Worm (Caenorhabditis elegans) whole organism, L1 larva: ENCODE results near the gene F19G12.8.

Source experiments
- C16A3.4 ChIP-seq: fragments of 150-350 bp; optimal IDR thresholded peaks from 2 replicates; lab custom pipeline; 2014; ENCODE audit warnings: missing biosample characterization, missing genetic modification characterization
- F16B12.6 ChIP-seq: fragments of 150-350 bp; optimal IDR thresholded peaks from 2 replicates; lab custom pipeline; 2014; ENCODE audit warnings: missing biosample characterization, missing genetic modification characterization
- Y116A8C.19 ChIP-seq: sonication (generic microtip); optimal IDR thresholded peaks from 2 replicates; lab custom pipeline; 2016; ENCODE audit warnings: missing compliant biosample characterization, missing genetic modification characterization, borderline replicate concordance
- aha-1 ChIP-seq: fragments of 150-350 bp; optimal IDR thresholded peaks from 2 replicates; lab custom pipeline; 2014; ENCODE audit warnings: missing biosample characterization, missing genetic modification characterization
- alr-1 ChIP-seq: fragments of 200-800 bp; sonication (Bioruptor generic); optimal IDR thresholded peaks from 2 replicates; lab custom pipeline; 2018; ENCODE audit warnings: borderline replicate concordance, mild to moderate bottlenecking, missing genetic modification characterization, missing compliant biosample characterization
- aly-2 ChIP-seq: fragments of 150-350 bp; optimal IDR thresholded peaks from 2 replicates; lab custom pipeline; 2014; ENCODE audit warnings: missing biosample characterization, missing genetic modification characterization
- blmp-1 ChIP-seq: fragments of 150-350 bp; optimal IDR thresholded peaks from 2 replicates; lab custom pipeline; 2014; ENCODE audit warnings: missing biosample characterization, missing genetic modification characterization
- ceh-63 ChIP-seq: fragments of 200-800 bp; sonication (Bioruptor generic); optimal IDR thresholded peaks from 2 replicates; lab custom pipeline; 2018; ENCODE audit warnings: mild to moderate bottlenecking, missing genetic modification characterization, missing compliant biosample characterization
- ceh-8 ChIP-seq: fragments of 200-800 bp; sonication (Bioruptor generic); optimal IDR thresholded peaks from 2 replicates; lab custom pipeline; 2018; ENCODE audit warnings: mild to moderate bottlenecking, missing genetic modification characterization, moderate library complexity, missing compliant biosample characterization
- ceh-88 ChIP-seq: fragments of 200-800 bp; sonication (Bioruptor generic); IDR thresholded peaks from 2 replicates; pipeline ENCODE4 v1.3.6; 2022; ENCODE audit warnings: missing genetic modification characterization, missing compliant biosample characterization
- ceh-90 ChIP-seq: sonication (generic microtip); optimal IDR thresholded peaks from 2 replicates; lab custom pipeline; 2016; ENCODE audit warnings: missing genetic modification characterization, missing compliant biosample characterization
- ces-1 ChIP-seq: fragments of 150-350 bp; optimal IDR thresholded peaks from 2 replicates; lab custom pipeline; 2014; ENCODE audit warnings: missing biosample characterization, missing genetic modification reagents, missing genetic modification characterization
- dpl-1 ChIP-seq, 3 experiments: fragments of 150-350 bp in 2 of 3; sonication (generic microtip) in 1 of 3; optimal IDR thresholded peaks; 2 replicates each; lab custom pipeline; 2014 to 2017; ENCODE audit warnings: missing biosample characterization in 3 of 3, missing genetic modification characterization in 3 of 3, missing genetic modification reagents in 3 of 3
- efl-1 ChIP-seq, 4 experiments: fragments of 150-350 bp; optimal IDR thresholded peaks in 3 of 4; peaks in 1 of 4; 1 replicate in 1 of 4; 2 replicates in 3 of 4; lab custom pipeline; 2014; ENCODE audit warnings: missing biosample characterization in 2 of 4, missing genetic modification characterization in 2 of 4, missing genetic modification reagents in 2 of 4
- efl-3 ChIP-seq: fragments of 200-800 bp; sonication (Bioruptor generic); optimal IDR thresholded peaks from 2 replicates; lab custom pipeline; 2018; ENCODE audit warnings: mild to moderate bottlenecking, missing genetic modification characterization, missing compliant biosample characterization
- elt-3 ChIP-seq, 6 experiments: fragments of 150-350 bp in 1 of 6; sonication (generic microtip); optimal IDR thresholded peaks; 2 replicates each; lab custom pipeline; 2017 to 2018; ENCODE audit warnings: missing biosample characterization in 6 of 6, missing genetic modification characterization in 6 of 6, inconsistent platforms in 1 of 6
- fkh-4 ChIP-seq: sonication (generic microtip); optimal IDR thresholded peaks from 2 replicates; lab custom pipeline; 2016; ENCODE audit warnings: missing compliant biosample characterization, missing genetic modification characterization, borderline replicate concordance
- fos-1 ChIP-seq: fragments of 150-350 bp; optimal IDR thresholded peaks from 2 replicates; lab custom pipeline; 2014; ENCODE audit warnings: missing biosample characterization, missing genetic modification characterization
- grh-1 ChIP-seq: fragments of 200-800 bp; sonication (Bioruptor generic); IDR thresholded peaks from 2 replicates; pipeline ENCODE4 v1.3.6; 2022; ENCODE audit warnings: missing genetic modification reagents, missing genetic modification characterization, missing compliant biosample characterization
- hpl-2 ChIP-seq: fragments of 150-350 bp; optimal IDR thresholded peaks from 2 replicates; lab custom pipeline; 2014; ENCODE audit warnings: missing biosample characterization, missing genetic modification reagents, missing genetic modification characterization
- irx-1 ChIP-seq: sonication (generic microtip); optimal IDR thresholded peaks from 2 replicates; lab custom pipeline; 2016; ENCODE audit warnings: missing genetic modification characterization, missing compliant biosample characterization
- isw-1 ChIP-seq: fragments of 200-800 bp; sonication (Bioruptor generic); IDR thresholded peaks from 2 replicates; pipeline ENCODE4 v1.3.6; 2022; ENCODE audit warnings: missing genetic modification characterization, missing compliant biosample characterization
- jun-1 ChIP-seq: fragments of 150-350 bp; optimal IDR thresholded peaks from 2 replicates; lab custom pipeline; 2014; ENCODE audit warnings: missing biosample characterization, missing genetic modification reagents, missing genetic modification characterization
- lin-14 ChIP-seq: fragments of 200-800 bp; sonication (Bioruptor generic); optimal IDR thresholded peaks from 2 replicates; lab custom pipeline; 2018; ENCODE audit warnings: mild to moderate bottlenecking, missing genetic modification characterization, moderate library complexity, missing compliant biosample characterization
- lin-15B ChIP-seq: fragments of 150-350 bp; sonication (generic microtip); optimal IDR thresholded peaks from 3 replicates; lab custom pipeline; 2014; ENCODE audit warnings: missing biosample characterization, missing genetic modification characterization
- lin-35 ChIP-seq, 2 experiments: fragments of 150-350 bp; optimal IDR thresholded peaks; 2 replicates each; lab custom pipeline; 2014; ENCODE audit warnings: missing biosample characterization in 2 of 2, missing genetic modification characterization in 2 of 2, missing genetic modification reagents in 2 of 2
- lin-39 ChIP-seq: fragments of 150-350 bp; optimal IDR thresholded peaks from 2 replicates; lab custom pipeline; 2014; ENCODE audit warnings: missing biosample characterization, missing genetic modification reagents, missing genetic modification characterization
- lir-3 ChIP-seq: sonication (generic microtip); optimal IDR thresholded peaks from 2 replicates; lab custom pipeline; 2016; ENCODE audit warnings: mild to moderate bottlenecking, missing genetic modification characterization, moderate library complexity, missing compliant biosample characterization; ENCODE audit not compliant: poor library complexity
- mdl-1 ChIP-seq, 2 experiments: fragments of 150-350 bp; optimal IDR thresholded peaks; 2 replicates each; lab custom pipeline; 2014 to 2017; ENCODE audit warnings: missing biosample characterization in 2 of 2, missing genetic modification characterization in 2 of 2, inconsistent platforms in 1 of 2
- mef-2 ChIP-seq: fragments of 150-350 bp; optimal IDR thresholded peaks from 2 replicates; lab custom pipeline; 2014; ENCODE audit warnings: missing biosample characterization, missing genetic modification characterization
- mep-1 ChIP-seq: fragments of 150-350 bp; optimal IDR thresholded peaks from 2 replicates; lab custom pipeline; 2014; ENCODE audit warnings: missing biosample characterization, missing genetic modification characterization
- nhr-11 ChIP-seq: fragments of 150-350 bp; optimal IDR thresholded peaks from 2 replicates; lab custom pipeline; 2014; ENCODE audit warnings: missing biosample characterization, missing genetic modification characterization
- nhr-19 ChIP-seq: fragments of 200-800 bp; sonication (Bioruptor generic); conservative IDR thresholded peaks from 2 replicates; pipeline ENCODE4 v1.3.6; 2022; ENCODE audit warnings: missing genetic modification characterization, missing compliant biosample characterization
- nhr-20 ChIP-seq: sonication (generic microtip); optimal IDR thresholded peaks from 2 replicates; lab custom pipeline; 2016; ENCODE audit warnings: mild to moderate bottlenecking, missing genetic modification characterization, missing compliant biosample characterization
- nhr-237 ChIP-seq: fragments of 150-350 bp; optimal IDR thresholded peaks from 2 replicates; lab custom pipeline; 2014; ENCODE audit warnings: missing biosample characterization, missing genetic modification characterization
- nhr-47 ChIP-seq: sonication (generic microtip); optimal IDR thresholded peaks from 2 replicates; lab custom pipeline; 2016; ENCODE audit warnings: mild to moderate bottlenecking, missing genetic modification characterization, moderate library complexity, missing compliant biosample characterization
- nhr-76 ChIP-seq: sonication (generic microtip); optimal IDR thresholded peaks from 2 replicates; lab custom pipeline; 2017; ENCODE audit warnings: missing biosample characterization, missing genetic modification characterization
- nhr-77 ChIP-seq: fragments of 150-350 bp; optimal IDR thresholded peaks from 2 replicates; lab custom pipeline; 2014; ENCODE audit warnings: missing biosample characterization, missing genetic modification characterization
- nhr-84 ChIP-seq: sonication (generic microtip); optimal IDR thresholded peaks from 2 replicates; lab custom pipeline; 2017; ENCODE audit warnings: missing biosample characterization, missing genetic modification characterization
- nhr-90 ChIP-seq: sonication (generic microtip); optimal IDR thresholded peaks from 2 replicates; lab custom pipeline; 2016; ENCODE audit warnings: mild to moderate bottlenecking, missing genetic modification characterization, missing compliant biosample characterization; ENCODE audit not compliant: poor library complexity
- pag-3 ChIP-seq: sonication (generic microtip); optimal IDR thresholded peaks from 2 replicates; lab custom pipeline; 2017; ENCODE audit warnings: missing genetic modification characterization, mild to moderate bottlenecking, missing compliant biosample characterization, antibody characterized with exemption, borderline replicate concordance; ENCODE audit not compliant: insufficient read depth
- pax-3 ChIP-seq: fragments of 200-800 bp; sonication (Bioruptor generic); optimal IDR thresholded peaks from 2 replicates; lab custom pipeline; 2018; ENCODE audit warnings: mild to moderate bottlenecking, missing genetic modification characterization, moderate library complexity, missing compliant biosample characterization
- skn-1 ChIP-seq: fragments of 150-350 bp; optimal IDR thresholded peaks from 2 replicates; lab custom pipeline; 2014; ENCODE audit warnings: missing biosample characterization, missing genetic modification characterization
- snpc-4 ChIP-seq: fragments of 150-350 bp; optimal IDR thresholded peaks from 2 replicates; lab custom pipeline; 2014; ENCODE audit warnings: missing biosample characterization, missing genetic modification characterization
- sptf-1 ChIP-seq: fragments of 150-350 bp; optimal IDR thresholded peaks from 2 replicates; lab custom pipeline; 2014; ENCODE audit warnings: missing biosample characterization, missing genetic modification characterization
- tlp-1 ChIP-seq: fragments of 150-350 bp; optimal IDR thresholded peaks from 2 replicates; lab custom pipeline; 2014; ENCODE audit warnings: missing biosample characterization, missing genetic modification characterization
- unc-130 ChIP-seq: fragments of 150-350 bp; optimal IDR thresholded peaks from 2 replicates; lab custom pipeline; 2017; ENCODE audit warnings: missing biosample characterization, missing genetic modification characterization, inconsistent platforms
- vab-15 ChIP-seq: sonication (generic microtip); optimal IDR thresholded peaks from 2 replicates; lab custom pipeline; 2017; ENCODE audit warnings: missing genotype, mild to moderate bottlenecking, missing genetic modification characterization, missing compliant biosample characterization
- zag-1 ChIP-seq: fragments of 150-350 bp; optimal IDR thresholded peaks from 2 replicates; lab custom pipeline; 2014; ENCODE audit warnings: missing biosample characterization, missing genetic modification characterization
- ztf-11 ChIP-seq, 2 experiments: sonication (generic microtip); optimal IDR thresholded peaks; 2 replicates each; lab custom pipeline; 2016 to 2017; ENCODE audit warnings: missing genetic modification characterization in 2 of 2, missing biosample characterization in 1 of 2, missing compliant biosample characterization in 1 of 2
- ztf-4 ChIP-seq: fragments of 150-350 bp; optimal IDR thresholded peaks from 2 replicates; lab custom pipeline; 2014; ENCODE audit warnings: missing biosample characterization, missing genetic modification characterization

F19G12.8 gene

DNA sequence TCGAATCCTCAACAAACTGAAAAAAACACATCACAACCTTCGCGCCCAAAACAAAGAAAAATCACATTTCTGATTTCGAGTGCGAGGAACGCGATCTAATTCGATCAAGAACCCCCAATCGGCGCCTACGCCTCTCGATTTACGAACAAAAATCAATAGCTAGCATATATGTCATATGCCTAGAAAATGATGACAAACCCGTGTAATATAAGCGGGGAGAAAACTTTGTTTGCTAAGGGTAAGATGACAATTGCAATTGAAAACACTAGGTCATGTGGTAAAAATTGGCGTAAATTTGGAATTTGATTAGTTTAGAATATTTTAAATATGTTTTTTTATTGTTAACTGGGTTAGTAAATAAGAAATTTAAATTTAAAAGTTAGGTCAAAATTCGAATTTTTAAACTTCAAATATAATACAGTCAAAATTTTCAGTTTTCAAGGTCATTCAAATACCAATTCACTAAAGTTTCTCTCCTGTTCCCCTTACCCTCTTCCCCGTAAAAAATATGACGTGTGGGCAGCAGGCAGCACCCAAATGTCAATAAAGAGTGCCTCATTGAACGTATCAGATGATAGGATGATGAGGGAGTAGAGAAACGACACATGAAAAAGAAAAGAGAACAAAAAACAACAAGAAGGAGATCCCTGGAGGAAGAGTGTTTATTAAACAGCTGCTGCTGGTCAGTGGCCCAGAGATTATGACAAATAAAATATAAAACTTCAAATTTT is 39.4 kb downstream of the F19G12.8 start:
- TF ChIP-seq nhr-237 (tag; lab: Kevin White, UChicago) (no peak), aha-1 (tag; lab: Kevin White, UChicago) (no peak), isw-1 (GFP tag; lab: Robert Waterston, UW) (no peak), dpl-1 (GFP tag; optimal IDR thresholded peaks at IDR 0.05; lab: Kevin White, UChicago) (peak in 1 of 3 experiments; percentile 25), C16A3.4 (tag; lab: Kevin White, UChicago) (peak; percentile 68), ztf-4 (tag; lab: Kevin White, UChicago) (peak; percentile 52), grh-1 (GFP tag; lab: Robert Waterston, UW) (no peak), snpc-4 (tag; lab: Kevin White, UChicago) (peak; percentile 30), pag-3 (tag; lab: Kevin White, UChicago) (no peak), nhr-11 (tag; lab: Kevin White, UChicago) (no peak), nhr-77 (tag; lab: Kevin White, UChicago) (peak; percentile 23), elt-3 (tag; optimal IDR thresholded peaks at IDR 0.05; lab: Kevin White, UChicago) (no peak), lin-15B (tag; lab: Kevin White, UChicago) (no peak), ceh-90 (tag; lab: Kevin White, UChicago) (no peak), mdl-1 (tag; optimal IDR thresholded peaks at IDR 0.05; lab: Kevin White, UChicago) (peak in 1 of 2 experiments; percentile 74), efl-1 (optimal IDR thresholded peaks at IDR 0.05; lab: Kevin White, UChicago) (peak in 1 of 2 experiments; percentile 2), efl-1 (GFP tag; optimal IDR thresholded peaks at IDR 0.05 in 1 of 2; lab: Kevin White, UChicago) (no peak), ceh-63 (no peak), nhr-76 (no peak), nhr-90 (tag; lab: Kevin White, UChicago) (peak; percentile 40), Y116A8C.19 (tag; lab: Kevin White, UChicago) (no peak), alr-1 (no peak), sptf-1 (no peak), nhr-20 (peak; percentile 74), blmp-1 (tag; lab: Kevin White, UChicago) (peak; percentile 77), zag-1 (no peak), fkh-4 (tag; lab: Kevin White, UChicago) (no peak), aly-2 (tag; lab: Kevin White, UChicago) (no peak), skn-1 (tag; lab: Kevin White, UChicago) (peak; percentile 100), irx-1 (tag; lab: Kevin White, UChicago) (peak; percentile 29), tlp-1 (tag; lab: Kevin White, UChicago) (no peak), ztf-11 (tag; optimal IDR thresholded peaks at IDR 0.05; lab: Kevin White, UChicago) (no peak), nhr-19 (peak; percentile 48; the same call in 1 of the 2 replicates), nhr-47 (tag; lab: Kevin White, UChicago) (peak; percentile 39), efl-3 (GFP tag; lab: Kevin White, UChicago) (no peak), lir-3 (peak; percentile 26), fos-1 (peak; percentile 14), nhr-84 (tag; lab: Kevin White, UChicago) (no peak), jun-1 (tag; lab: Kevin White, UChicago) (no peak), unc-130 (tag; lab: Kevin White, UChicago) (no peak), lin-39 (tag; lab: Kevin White, UChicago) (no peak), hpl-2 (no peak), mef-2 (no peak), F16B12.6 (no peak), mep-1 (tag; lab: Kevin White, UChicago) (peak; percentile 71), lin-35 (GFP tag; optimal IDR thresholded peaks at IDR 0.05; lab: Kevin White, UChicago) (peak in 1 of 2 experiments; percentile 54), ceh-88 (GFP tag; lab: Robert Waterston, UW) (no peak), vab-15 (tag; lab: Kevin White, UChicago) (no peak), pax-3 (tag; lab: Kevin White, UChicago) (no peak), lin-14 (GFP tag; lab: Kevin White, UChicago) (peak; percentile 92), ceh-8 (GFP tag; lab: Kevin White, UChicago) (no peak), ces-1 (GFP tag; lab: Kevin White, UChicago) (no peak)
